Worm (Caenorhabditis elegans) whole organism, mixed stage, embryonic: ENCODE results near the gene R13A5.10.
A peak's percentile ranks its signal among the peaks of the same experiment; 100 is the strongest.

ENCODE experiments used
- M03D4.4 ChIP-seq: sonication (generic microtip); optimal IDR thresholded peaks from 2 replicates; lab custom pipeline; 2017; ENCODE audit warnings: mild to moderate bottlenecking, missing genetic modification characterization, missing compliant biosample characterization
- bed-3 ChIP-seq: fragments of 200-800 bp; sonication (Bioruptor generic); optimal IDR thresholded peaks from 3 replicates; lab custom pipeline; 2018; ENCODE audit warnings: mild to moderate bottlenecking, missing genetic modification characterization, moderate library complexity, missing compliant biosample characterization
- blmp-1 ChIP-seq: fragments of 150-350 bp; optimal IDR thresholded peaks from 2 replicates; lab custom pipeline; 2014; ENCODE audit warnings: missing biosample characterization, missing genetic modification characterization
- ceh-39 ChIP-seq: fragments of 150-350 bp; optimal IDR thresholded peaks from 2 replicates; lab custom pipeline; 2014; ENCODE audit warnings: missing biosample characterization, missing genetic modification characterization
- ceh-43 ChIP-seq: fragments of 200-800 bp; sonication (Bioruptor generic); optimal IDR thresholded peaks from 2 replicates; lab custom pipeline; 2018; ENCODE audit warnings: mild to moderate bottlenecking, missing genetic modification characterization, moderate library complexity, missing compliant biosample characterization
- ces-1 ChIP-seq: fragments of 150-350 bp; optimal IDR thresholded peaks from 2 replicates; lab custom pipeline; 2014; ENCODE audit warnings: missing biosample characterization, missing genetic modification reagents, missing genetic modification characterization
- cnd-1 ChIP-seq: fragments of 200-800 bp; sonication (Bioruptor generic); optimal IDR thresholded peaks from 2 replicates; lab custom pipeline; 2018; ENCODE audit warnings: mild to moderate bottlenecking, missing genetic modification characterization, missing compliant biosample characterization
- drap-1 ChIP-seq: fragments of 200-800 bp; sonication (Bioruptor generic); optimal IDR thresholded peaks from 3 replicates; lab custom pipeline; 2018; ENCODE audit warnings: mild to moderate bottlenecking, missing genetic modification characterization, missing compliant biosample characterization
- elt-1 ChIP-seq: sonication (generic microtip); optimal IDR thresholded peaks from 2 replicates; lab custom pipeline; 2017; ENCODE audit warnings: missing genetic modification characterization, mild to moderate bottlenecking, missing compliant biosample characterization, antibody characterized with exemption, moderate library complexity, borderline replicate concordance; ENCODE audit not compliant: insufficient read depth
- elt-3 ChIP-seq: fragments of 150-350 bp; optimal IDR thresholded peaks from 2 replicates; lab custom pipeline; 2014; ENCODE audit warnings: missing biosample characterization, missing genetic modification characterization
- ham-2 ChIP-seq: fragments of 200-800 bp; sonication (Bioruptor generic); optimal IDR thresholded peaks from 2 replicates; lab custom pipeline; 2018; ENCODE audit warnings: mild to moderate bottlenecking, missing genetic modification characterization, missing compliant biosample characterization
- hlh-1 ChIP-seq: fragments of 150-350 bp; optimal IDR thresholded peaks from 2 replicates; lab custom pipeline; 2014; ENCODE audit warnings: missing biosample characterization, missing genetic modification reagents, missing genetic modification characterization
- lin-32 ChIP-seq: fragments of 200-800 bp; sonication (Bioruptor generic); optimal IDR thresholded peaks from 2 replicates; lab custom pipeline; 2018; ENCODE audit warnings: mild to moderate bottlenecking, missing genetic modification characterization, missing compliant biosample characterization
- lsy-2 ChIP-seq: fragments of 150-350 bp; optimal IDR thresholded peaks from 2 replicates; lab custom pipeline; 2014; ENCODE audit warnings: missing biosample characterization, missing genetic modification characterization
- mab-5 ChIP-seq: fragments of 150-350 bp; optimal IDR thresholded peaks from 2 replicates; lab custom pipeline; 2014; ENCODE audit warnings: missing biosample characterization, missing genetic modification characterization
- mep-1 ChIP-seq: fragments of 150-350 bp; optimal IDR thresholded peaks from 2 replicates; lab custom pipeline; 2017; ENCODE audit warnings: missing biosample characterization, missing genetic modification reagents, missing genetic modification characterization, inconsistent platforms
- mls-2 ChIP-seq: sonication (generic microtip); optimal IDR thresholded peaks from 2 replicates; lab custom pipeline; 2016; ENCODE audit warnings: mild to moderate bottlenecking, missing genetic modification characterization, moderate library complexity, missing compliant biosample characterization
- nhr-12 ChIP-seq: fragments of 150-350 bp; optimal IDR thresholded peaks from 2 replicates; lab custom pipeline; 2014; ENCODE audit warnings: missing biosample characterization, missing genetic modification characterization
- nhr-2 ChIP-seq: fragments of 150-350 bp; optimal IDR thresholded peaks from 2 replicates; lab custom pipeline; 2014; ENCODE audit warnings: missing biosample characterization, missing genetic modification characterization
- nhr-237 ChIP-seq: fragments of 150-350 bp; optimal IDR thresholded peaks from 2 replicates; lab custom pipeline; 2014; ENCODE audit warnings: missing biosample characterization, missing genetic modification characterization
- nhr-28 ChIP-seq: fragments of 150-350 bp; optimal IDR thresholded peaks from 2 replicates; lab custom pipeline; 2014; ENCODE audit warnings: missing biosample characterization, missing genetic modification characterization
- nhr-76 ChIP-seq: sonication (generic microtip); optimal IDR thresholded peaks from 2 replicates; lab custom pipeline; 2017; ENCODE audit warnings: missing biosample characterization, missing genetic modification characterization
- pha-4 ChIP-seq: fragments of 150-350 bp; optimal IDR thresholded peaks from 2 replicates; lab custom pipeline; 2018; ENCODE audit warnings: missing biosample characterization, missing genetic modification reagents, missing genetic modification characterization
- sem-2 ChIP-seq: fragments of 200-800 bp; sonication (Bioruptor generic); optimal IDR thresholded peaks from 2 replicates; lab custom pipeline; 2018; ENCODE audit warnings: mild to moderate bottlenecking, missing genetic modification characterization, missing compliant biosample characterization
- sptf-1 ChIP-seq: sonication (generic microtip); optimal IDR thresholded peaks from 2 replicates; lab custom pipeline; 2017; ENCODE audit warnings: mild to moderate bottlenecking, missing genetic modification characterization, moderate library complexity, missing compliant biosample characterization
- tbx-8 ChIP-seq: fragments of 200-800 bp; sonication (Bioruptor generic); optimal IDR thresholded peaks from 2 replicates; lab custom pipeline; 2018; ENCODE audit warnings: mild to moderate bottlenecking, missing genetic modification characterization, moderate library complexity, missing compliant biosample characterization
- unc-120 ChIP-seq: sonication (generic microtip); optimal IDR thresholded peaks from 2 replicates; lab custom pipeline; 2017; ENCODE audit warnings: missing genetic modification characterization, missing compliant biosample characterization; ENCODE audit not compliant: poor library complexity, severe bottlenecking
- unc-39 ChIP-seq: fragments of 150-350 bp; optimal IDR thresholded peaks from 2 replicates; lab custom pipeline; 2014; ENCODE audit warnings: missing biosample characterization, missing genetic modification characterization
- unc-62 ChIP-seq: fragments of 150-350 bp; optimal IDR thresholded peaks from 2 replicates; lab custom pipeline; 2014; ENCODE audit warnings: missing biosample characterization, missing genetic modification reagents, missing genetic modification characterization
- zip-8 ChIP-seq: fragments of 150-350 bp; optimal IDR thresholded peaks from 2 replicates; lab custom pipeline; 2014; ENCODE audit warnings: missing biosample characterization, missing genetic modification characterization
- ztf-11 ChIP-seq: fragments of 150-350 bp; optimal IDR thresholded peaks from 2 replicates; lab custom pipeline; 2014; ENCODE audit warnings: missing biosample characterization, missing genetic modification characterization

R13A5.10 gene

DNA sequence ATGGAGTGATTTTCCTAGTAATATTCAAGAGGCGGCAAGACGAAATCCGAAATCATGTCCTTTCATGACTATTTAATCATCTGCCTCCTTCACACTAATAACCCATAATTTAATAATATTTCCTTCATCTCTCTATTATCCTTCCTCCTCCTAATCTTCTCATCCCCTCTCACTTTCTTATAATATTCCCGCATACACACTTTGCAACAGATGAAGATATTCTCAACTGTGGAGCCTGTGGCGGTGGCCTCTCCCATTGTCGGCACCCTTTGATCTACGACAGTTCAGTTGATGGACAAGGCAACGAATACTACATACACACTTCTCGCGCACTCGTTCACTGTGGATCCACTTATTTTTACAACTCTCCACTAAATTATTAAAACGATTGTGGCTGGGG lies 24.1 kb downstream of the R13A5.10 start:
- TF ChIP-seq mep-1 (tag; lab: Kevin White, UChicago) (no peak), elt-1 (tag; lab: Kevin White, UChicago) (no peak), ceh-39 (no peak), hlh-1 (tag; lab: Kevin White, UChicago) (no peak), zip-8 (tag; lab: Kevin White, UChicago) (no peak), ces-1 (GFP tag; lab: Kevin White, UChicago) (peak; percentile 85), sptf-1 (tag; lab: Kevin White, UChicago) (no peak), drap-1 (GFP tag; lab: Kevin White, UChicago) (no peak), nhr-2 (tag; lab: Kevin White, UChicago) (peak; percentile 67), sem-2 (no peak), bed-3 (no peak), nhr-12 (tag; lab: Kevin White, UChicago) (no peak), mls-2 (tag; lab: Kevin White, UChicago) (peak; percentile 6), ztf-11 (tag; lab: Kevin White, UChicago) (no peak), unc-62 (GFP tag; lab: Kevin White, UChicago) (peak; percentile 68), M03D4.4 (tag; lab: Kevin White, UChicago) (no peak), elt-3 (tag; lab: Kevin White, UChicago) (no peak), tbx-8 (GFP tag; lab: Kevin White, UChicago) (no peak)
- TF ChIP-seq, all 35 proteins: peak for 4

DNA sequence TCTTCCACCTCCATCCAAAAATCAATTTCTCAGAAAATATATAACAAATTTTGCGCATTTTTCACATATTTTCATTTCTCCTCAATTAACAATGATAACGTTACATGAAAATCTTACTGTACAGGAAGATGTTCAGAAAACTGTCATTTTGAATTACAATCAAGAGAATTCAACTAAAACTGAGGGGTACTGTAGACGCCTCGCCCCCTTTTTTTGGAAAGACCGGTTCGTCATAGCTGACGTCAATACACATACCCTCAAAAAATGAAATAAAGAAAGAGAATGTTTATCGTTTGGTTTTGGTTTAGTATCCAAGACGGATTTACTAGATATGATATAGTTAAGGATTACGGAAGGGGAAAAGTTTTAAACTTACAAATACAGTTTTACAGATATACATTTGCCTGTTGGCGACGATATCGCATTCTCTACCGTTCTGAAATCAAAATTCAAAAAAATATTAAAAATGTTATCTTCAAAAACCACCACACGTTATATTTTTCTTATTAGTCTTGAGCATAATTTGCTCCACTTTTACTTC lies 24.8 kb downstream of the R13A5.10 start:
- TF ChIP-seq ceh-43 (GFP tag; lab: Kevin White, UChicago) (no peak), lin-32 (GFP tag; lab: Kevin White, UChicago) (no peak), nhr-12 (tag; lab: Kevin White, UChicago) (no peak), pha-4 (tag; lab: Kevin White, UChicago) (no peak), nhr-237 (tag; lab: Kevin White, UChicago) (no peak), sem-2 (no peak)
- TF ChIP-seq, all 35 proteins: peak for 0

ce11 chrIII:7555360-7555759 lies 27.4 kb downstream of the R13A5.10 start, which contains the start of gene ceh-13:
TSS of gene ceh-13 (plus strand) at chrIII:7555660.
- TF ChIP-seq unc-39 (no peak), blmp-1 (tag; lab: Kevin White, UChicago) (no peak), zip-8 (tag; lab: Kevin White, UChicago) (no peak), ceh-39 (no peak), unc-62 (GFP tag; lab: Kevin White, UChicago) (no peak), ceh-43 (GFP tag; lab: Kevin White, UChicago) (no peak), pha-4 (tag; lab: Kevin White, UChicago) (no peak), drap-1 (GFP tag; lab: Kevin White, UChicago) (no peak)
- TF ChIP-seq, all 35 proteins: peak for 0

DNA sequence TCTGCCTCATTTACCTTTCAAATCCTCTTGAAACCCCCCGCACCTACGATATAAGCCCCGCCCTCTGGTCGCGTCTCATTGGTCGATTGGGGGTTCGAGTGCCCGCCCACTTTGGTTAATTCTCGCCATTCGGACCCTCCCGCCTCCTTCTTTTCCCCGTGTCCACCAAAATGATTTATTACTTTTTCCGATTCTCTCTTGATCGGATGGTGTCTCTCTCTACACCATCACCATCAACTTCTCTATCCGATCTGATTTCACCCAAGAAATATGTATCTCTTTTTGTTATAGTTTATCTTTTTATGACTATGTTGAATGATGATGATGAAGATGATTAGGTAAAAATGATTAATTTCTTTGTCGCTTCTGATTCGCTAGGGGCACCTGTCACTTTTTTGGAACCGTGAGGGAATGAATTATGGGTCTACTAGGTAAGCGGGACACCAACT lies 28.1 kb downstream of the R13A5.10 start:
- TF ChIP-seq sptf-1 (tag; lab: Kevin White, UChicago): no peak
- TF ChIP-seq bed-3: no peak
- TF ChIP-seq ceh-43 (GFP tag; lab: Kevin White, UChicago): no peak
- no peak for TF ChIP-seq nhr-76 (tag; lab: Kevin White, UChicago)
- no peak for TF ChIP-seq nhr-28
- no peak for TF ChIP-seq pha-4 (tag; lab: Kevin White, UChicago)
- TF ChIP-seq ham-2: no peak
- TF ChIP-seq cnd-1 (tag; lab: Kevin White, UChicago): no peak
- no peak for TF ChIP-seq mep-1 (tag; lab: Kevin White, UChicago)
- peak; percentile 99 for TF ChIP-seq unc-62 (GFP tag; lab: Kevin White, UChicago)
- peak; percentile 84 for TF ChIP-seq unc-120 (tag; lab: Kevin White, UChicago)
- no peak for TF ChIP-seq ces-1 (GFP tag; lab: Kevin White, UChicago)
- TF ChIP-seq lin-32 (GFP tag; lab: Kevin White, UChicago): no peak
- no peak for TF ChIP-seq sem-2
- peak; percentile 61 for TF ChIP-seq lsy-2 (tag; lab: Kevin White, UChicago)
- no peak for TF ChIP-seq nhr-2 (tag; lab: Kevin White, UChicago)
- TF ChIP-seq elt-3 (tag; lab: Kevin White, UChicago): no peak
- no peak for TF ChIP-seq hlh-1 (tag; lab: Kevin White, UChicago)
- peak; percentile 92 for TF ChIP-seq mab-5
- peak; percentile 11 for TF ChIP-seq M03D4.4 (tag; lab: Kevin White, UChicago)
- no peak for TF ChIP-seq ztf-11 (tag; lab: Kevin White, UChicago)
